Fruit fly (Drosophila melanogaster) whole organism, embryonic: ENCODE results near the gene CG6178.

Experiments
- BEAF-32 ChIP-seq: fragments of 200-800 bp; sonication (Bioruptor generic); optimal IDR thresholded peaks from 3 replicates; lab custom pipeline; 2017; ENCODE audit warnings: missing biosample characterization, missing genetic modification characterization, mild to moderate bottlenecking, moderate library complexity, missing genetic modification reagents
- CG1024 ChIP-seq: fragments of 200-800 bp; sonication (Bioruptor generic); IDR thresholded peaks from 2 replicates; pipeline ENCODE4 v1.3.6; 2022; ENCODE audit warnings: missing biosample characterization, missing genetic modification characterization
- CG10979 ChIP-seq: fragments of 200-800 bp; sonication (Bioruptor generic); optimal IDR thresholded peaks from 2 replicates; lab custom pipeline; 2018; ENCODE audit warnings: missing biosample characterization, mild to moderate bottlenecking, missing genetic modification characterization, moderate library complexity
- CG11247 ChIP-seq: fragments of 200-800 bp; sonication (Bioruptor generic); IDR thresholded peaks from 2 replicates; pipeline ENCODE4 v1.3.6; 2022; ENCODE audit warnings: missing biosample characterization, missing genetic modification characterization
- CG11456 ChIP-seq: fragments of 200-800 bp; sonication (Bioruptor generic); IDR thresholded peaks from 3 replicates; pipeline ENCODE4 v1.3.6; 2022; ENCODE audit warnings: missing biosample characterization, missing genetic modification characterization
- CG11504 ChIP-seq: fragments of 200-800 bp; sonication (Bioruptor generic); optimal IDR thresholded peaks from 3 replicates; lab custom pipeline; 2019; ENCODE audit warnings: missing biosample characterization, mild to moderate bottlenecking, missing genetic modification characterization, moderate library complexity
- CG13424 ChIP-seq: fragments of 200-800 bp; sonication (Bioruptor generic); optimal IDR thresholded peaks from 2 replicates; lab custom pipeline; 2019; ENCODE audit warnings: missing biosample characterization, mild to moderate bottlenecking, missing genetic modification characterization, moderate library complexity
- CG13775 ChIP-seq: fragments of 200-800 bp; sonication (Bioruptor generic); optimal IDR thresholded peaks from 3 replicates; lab custom pipeline; 2017; ENCODE audit warnings: missing biosample characterization, mild to moderate bottlenecking, missing genetic modification characterization
- CG15011 ChIP-seq: fragments of 200-800 bp; sonication (Bioruptor generic); optimal IDR thresholded peaks from 3 replicates; lab custom pipeline; 2018; ENCODE audit warnings: missing biosample characterization, mild to moderate bottlenecking, missing genetic modification characterization
- CG15479 ChIP-seq: fragments of 200-800 bp; sonication (Bioruptor generic); optimal IDR thresholded peaks from 3 replicates; lab custom pipeline; 2019; ENCODE audit warnings: missing biosample characterization, mild to moderate bottlenecking, missing genetic modification characterization, moderate library complexity
- CG15514 ChIP-seq: fragments of 200-800 bp; sonication (Bioruptor generic); optimal IDR thresholded peaks from 3 replicates; lab custom pipeline; 2017; ENCODE audit warnings: missing biosample characterization, missing genetic modification characterization, mild to moderate bottlenecking, moderate library complexity, missing genetic modification reagents
- CG16779 ChIP-seq: fragments of 200-800 bp; sonication (Bioruptor generic); IDR thresholded peaks from 2 replicates; pipeline ENCODE4 v1.3.6; 2022; ENCODE audit warnings: missing biosample characterization, missing genetic modification characterization
- CG17359 ChIP-seq: fragments of 200-800 bp; sonication (Bioruptor generic); optimal IDR thresholded peaks from 3 replicates; lab custom pipeline; 2018; ENCODE audit warnings: missing biosample characterization, mild to moderate bottlenecking, missing genetic modification characterization, moderate library complexity
- CG17361 ChIP-seq: fragments of 200-800 bp; sonication (Bioruptor generic); IDR thresholded peaks from 3 replicates; pipeline ENCODE4 v1.3.6; 2022; ENCODE audit warnings: missing biosample characterization, missing genetic modification characterization
- CG17385 ChIP-seq: fragments of 200-800 bp; sonication (Bioruptor generic); optimal IDR thresholded peaks from 3 replicates; lab custom pipeline; 2018; ENCODE audit warnings: missing biosample characterization, mild to moderate bottlenecking, missing genetic modification characterization
- CG18262 ChIP-seq: fragments of 200-800 bp; optimal IDR thresholded peaks from 3 replicates; lab custom pipeline; 2019; ENCODE audit warnings: missing biosample characterization, mild to moderate bottlenecking, missing genetic modification characterization, moderate library complexity
- CG2199 ChIP-seq: fragments of 200-800 bp; sonication (Bioruptor generic); IDR thresholded peaks from 3 replicates; pipeline ENCODE4 v1.3.6; 2022; ENCODE audit warnings: missing biosample characterization, missing genetic modification characterization
- CG3726 ChIP-seq: fragments of 200-800 bp; sonication (Bioruptor generic); IDR thresholded peaks from 3 replicates; pipeline ENCODE4, ENCODE4 v1.3.6; 2022; ENCODE audit warnings: missing biosample characterization, missing genetic modification characterization
- CG3847 ChIP-seq: fragments of 200-800 bp; sonication (Bioruptor generic); IDR thresholded peaks from 2 replicates; pipeline ENCODE4 v1.3.6; 2022; ENCODE audit warnings: missing biosample characterization, missing genetic modification characterization
- CG4617 ChIP-seq: fragments of 200-800 bp; sonication (Bioruptor generic); optimal IDR thresholded peaks from 3 replicates; lab custom pipeline; 2016; ENCODE audit warnings: missing biosample characterization, missing genetic modification characterization, borderline replicate concordance
- Chrac-16 ChIP-seq: fragments of 200-800 bp; sonication (Bioruptor generic); optimal IDR thresholded peaks from 3 replicates; lab custom pipeline; 2016; ENCODE audit warnings: missing biosample characterization, missing genetic modification characterization
- D19A ChIP-seq: fragments of 200-800 bp; optimal IDR thresholded peaks from 3 replicates; lab custom pipeline; 2019; ENCODE audit warnings: missing biosample characterization, mild to moderate bottlenecking, missing genetic modification characterization, moderate library complexity
- Dll ChIP-seq: fragments of 200-800 bp; sonication (Bioruptor generic); IDR thresholded peaks from 4 replicates; pipeline ENCODE4 v1.3.6; 2022; ENCODE audit warnings: missing biosample characterization, missing genetic modification characterization; ENCODE audit not compliant: partially characterized antibody
- HmgZ ChIP-seq: fragments of 200-800 bp; sonication (Bioruptor generic); optimal IDR thresholded peaks from 2 replicates; lab custom pipeline; 2018; ENCODE audit warnings: missing biosample characterization, mild to moderate bottlenecking, missing genetic modification characterization
- Hr51 ChIP-seq, 2 experiments: fragments of 200-800 bp; sonication (Bioruptor generic); optimal IDR thresholded peaks; 2 replicates in 1 of 2; 3 replicates in 1 of 2; lab custom pipeline; 2016 to 2018; ENCODE audit warnings: missing biosample characterization in 2 of 2, missing genetic modification characterization in 2 of 2, mild to moderate bottlenecking in 1 of 2, moderate library complexity in 1 of 2
- Hsf ChIP-seq: fragments of 200-800 bp; sonication (Bioruptor generic); optimal IDR thresholded peaks from 3 replicates; lab custom pipeline; 2016; ENCODE audit warnings: missing biosample characterization, missing genetic modification characterization
- Med ChIP-seq: fragments of 200-800 bp; sonication (Bioruptor generic); peaks from one replicate; lab custom pipeline; 2016; ENCODE audit warnings: missing biosample characterization, missing genetic modification characterization, mild to moderate bottlenecking, inconsistent platforms, moderate library complexity
- NfI ChIP-seq: fragments of 200-800 bp; sonication (Bioruptor generic); optimal IDR thresholded peaks from 3 replicates; lab custom pipeline; 2018; ENCODE audit warnings: missing biosample characterization, mild to moderate bottlenecking, missing genetic modification characterization, moderate library complexity
- Xbp1 ChIP-seq: fragments of 200-800 bp; sonication (Bioruptor generic); optimal IDR thresholded peaks from 3 replicates; lab custom pipeline; 2016; ENCODE audit warnings: missing biosample characterization, mild to moderate bottlenecking, missing genetic modification characterization
- bowl ChIP-seq: fragments of 200-800 bp; sonication (Bioruptor generic); IDR thresholded peaks from 2 replicates; pipeline ENCODE4 v1.3.6; 2022; ENCODE audit warnings: missing biosample characterization, missing genetic modification characterization
- caup ChIP-seq: fragments of 200-800 bp; sonication (Bioruptor generic); optimal IDR thresholded peaks from 3 replicates; lab custom pipeline; 2017; ENCODE audit warnings: missing biosample characterization, mild to moderate bottlenecking, missing genetic modification characterization, moderate library complexity; ENCODE audit not compliant: severe bottlenecking
- esg ChIP-seq: fragments of 200-800 bp; sonication (Bioruptor generic); conservative IDR thresholded peaks from 2 replicates; pipeline ENCODE4 v1.3.6; 2022; ENCODE audit warnings: missing biosample characterization, missing genetic modification characterization
- gem ChIP-seq: fragments of 200-800 bp; sonication (Bioruptor generic); optimal IDR thresholded peaks from 2 replicates; lab custom pipeline; 2019; ENCODE audit warnings: missing biosample characterization, mild to moderate bottlenecking, missing genetic modification characterization, moderate library complexity
- h ChIP-seq: fragments of >200 bp; optimal IDR thresholded peaks from 2 replicates; lab custom pipeline; 2017
- lab ChIP-seq: fragments of 200-800 bp; sonication (Bioruptor generic); optimal IDR thresholded peaks from 3 replicates; lab custom pipeline; 2017; ENCODE audit warnings: missing biosample characterization, missing genetic modification characterization, mild to moderate bottlenecking, moderate library complexity, missing genetic modification reagents
- lola ChIP-seq, 3 experiments: fragments of >200 bp in 2 of 3; fragments of 200-800 bp in 1 of 3; sonication (Bioruptor generic) in 1 of 3; optimal IDR thresholded peaks; 2 replicates each; lab custom pipeline; 2017 to 2019; ENCODE audit warnings: missing biosample characterization in 3 of 3, missing genetic modification characterization in 3 of 3, mild to moderate bottlenecking in 1 of 3, moderate library complexity in 1 of 3
- nmo ChIP-seq: fragments of 200-800 bp; sonication (Bioruptor generic); optimal IDR thresholded peaks from 2 replicates; lab custom pipeline; 2018; ENCODE audit warnings: missing biosample characterization, mild to moderate bottlenecking, missing genetic modification characterization, moderate library complexity
- nom ChIP-seq: fragments of 200-800 bp; sonication (Bioruptor generic); optimal IDR thresholded peaks from 2 replicates; lab custom pipeline; 2017; ENCODE audit warnings: missing biosample characterization, missing genetic modification characterization, mild to moderate bottlenecking, moderate library complexity, missing genetic modification reagents
- phol ChIP-seq: fragments of 200-800 bp; sonication (Bioruptor generic); optimal IDR thresholded peaks from 3 replicates; lab custom pipeline; 2018; ENCODE audit warnings: missing biosample characterization, mild to moderate bottlenecking, missing genetic modification characterization, moderate library complexity
- ranshi ChIP-seq: fragments of 200-800 bp; sonication (Bioruptor generic); IDR thresholded peaks from 2 replicates; pipeline ENCODE4 v1.3.6; 2022; ENCODE audit warnings: missing biosample characterization, missing genetic modification characterization
- rib ChIP-seq: fragments of 200-800 bp; sonication (Bioruptor generic); IDR thresholded peaks from 2 replicates; pipeline ENCODE4 v1.3.6; 2022; ENCODE audit warnings: missing biosample characterization, missing genetic modification characterization
- row ChIP-seq: fragments of 200-800 bp; sonication (Bioruptor generic); IDR thresholded peaks from 3 replicates; pipeline ENCODE4 v1.3.6; 2022; ENCODE audit warnings: missing biosample characterization, missing genetic modification characterization
- sc ChIP-seq, 3 experiments: fragments of >200 bp in 2 of 3; fragments of 200-800 bp in 1 of 3; sonication (Bioruptor generic) in 1 of 3; optimal IDR thresholded peaks; 2 replicates in 2 of 3; 3 replicates in 1 of 3; lab custom pipeline; 2017; ENCODE audit warnings: mild to moderate bottlenecking in 1 of 3, missing biosample characterization in 1 of 3, missing genetic modification characterization in 1 of 3, missing genetic modification reagents in 1 of 3
- sim ChIP-seq: fragments of 200-800 bp; sonication (Bioruptor generic); IDR thresholded peaks from 2 replicates; pipeline ENCODE4 v1.3.6; 2022; ENCODE audit warnings: missing biosample characterization, missing genetic modification characterization
- slbo ChIP-seq: fragments of 200-800 bp; sonication (Bioruptor generic); IDR thresholded peaks from 2 replicates; pipeline ENCODE4 v1.3.6; 2022; ENCODE audit warnings: missing biosample characterization, missing genetic modification characterization
- ssp ChIP-seq: fragments of 200-800 bp; sonication (Bioruptor generic); IDR thresholded peaks from 2 replicates; pipeline ENCODE4 v1.3.6; 2022; ENCODE audit warnings: missing biosample characterization, missing genetic modification characterization
- trem ChIP-seq: fragments of 200-800 bp; optimal IDR thresholded peaks from 3 replicates; lab custom pipeline; 2019; ENCODE audit warnings: missing biosample characterization, mild to moderate bottlenecking, missing genetic modification characterization, moderate library complexity
- unpg ChIP-seq: fragments of 200-800 bp; sonication (Bioruptor generic); optimal IDR thresholded peaks from 3 replicates; lab custom pipeline; 2018; ENCODE audit warnings: missing biosample characterization, mild to moderate bottlenecking, missing genetic modification characterization, moderate library complexity
- vnd ChIP-seq: fragments of 200-800 bp; sonication (Bioruptor generic); IDR thresholded peaks from 3 replicates; pipeline ENCODE4 v1.3.6; 2022; ENCODE audit warnings: missing biosample characterization, missing genetic modification characterization; ENCODE audit not compliant: partially characterized antibody

CG6178 gene

DNA sequence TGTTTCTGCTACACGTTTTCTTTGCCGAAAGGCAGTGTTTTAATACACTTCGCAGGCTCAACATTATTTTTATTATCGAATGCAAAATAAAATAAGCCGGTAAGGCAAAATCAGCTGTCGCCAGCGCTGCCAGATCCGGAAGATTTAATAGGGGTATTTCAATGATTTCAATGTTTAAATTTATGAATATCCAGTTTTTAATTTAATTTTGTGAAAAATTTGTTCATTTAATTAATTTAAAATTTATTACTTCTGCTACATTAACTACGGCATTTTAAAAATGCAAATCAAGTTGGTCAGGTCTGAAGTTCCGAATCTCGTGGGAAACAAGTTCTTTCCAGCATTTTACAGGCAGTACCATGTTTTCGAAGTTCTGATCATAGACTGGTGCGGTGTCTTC, 3.3 kb upstream of the CG6178 start, which contains the start of gene Slimp (continued):
- peak; percentile 10 for TF ChIP-seq nom (GFP tag; lab: Kevin White, UChicago)
- peak; percentile 18 for TF ChIP-seq CG10979 (tag; lab: Kevin White, UChicago)
- no peak for TF ChIP-seq caup (GFP tag; lab: Kevin White, UChicago)
- TF ChIP-seq CG3726 (GFP tag; lab: Robert Waterston, UW), result no peak
- peak; percentile 47; the same call in 2 of the 3 replicates for TF ChIP-seq row (GFP tag; lab: Robert Waterston, UW)
- peak; percentile 25 for TF ChIP-seq nmo (GFP tag; lab: Kevin White, UChicago)
- no peak for TF ChIP-seq CG15479 (GFP tag; lab: Kevin White, UChicago)
- 0 out of 2 replicates have a peak, but pooled peaks have one; percentile 10 for TF ChIP-seq ssp (GFP tag; lab: Robert Waterston, UW)
- TF ChIP-seq gem (tag; lab: Kevin White, UChicago), result peak; percentile 49
- TF ChIP-seq Hsf, result peak; percentile 7
- peak; percentile 33 for TF ChIP-seq CG11504
- TF ChIP-seq Dll (GFP tag; lab: Robert Waterston, UW), result peak; percentile 52; the same call in 1 of the 4 replicates
- TF ChIP-seq trem (tag; lab: Kevin White, UChicago), result peak; percentile 28
- TF ChIP-seq CG17385, result peak; percentile 8
- no peak for TF ChIP-seq vnd
- no peak for TF ChIP-seq rib (GFP tag; lab: Robert Waterston, UW)
- TF ChIP-seq slbo, result peak; percentile 29; the same call in 1 of the 2 replicates
- TF ChIP-seq NfI, result no peak
- peak; percentile 16 for TF ChIP-seq BEAF-32
- TF ChIP-seq Med, result peak; percentile 38
- TF ChIP-seq CG4617 (GFP tag; lab: Kevin White, UChicago), result peak; percentile 11
- TF ChIP-seq CG11456 (GFP tag; lab: Robert Waterston, UW), result no peak
- peak; percentile 32 for TF ChIP-seq phol
- TF ChIP-seq CG3847 (GFP tag; lab: Robert Waterston, UW), result peak; percentile 5; the same call in 1 of the 2 replicates
- peak; percentile 89 for TF ChIP-seq CG15514
- TF ChIP-seq Hr51 (GFP tag; optimal IDR thresholded peaks at IDR 0.05; lab: Kevin White, UChicago), result peak in 1 of 2 experiments; percentile 26
- 0 out of 3 replicates have a peak, but pooled peaks have one; percentile 32 for TF ChIP-seq CG17361 (GFP tag; lab: Robert Waterston, UW)
- TF ChIP-seq D19A, result peak; percentile 48
- TF ChIP-seq CG2199 (GFP tag; lab: Robert Waterston, UW), result no peak
- TF ChIP-seq esg (GFP tag; lab: Robert Waterston, UW), result no peak
- TF ChIP-seq CG13424 (tag; lab: Kevin White, UChicago), result peak; percentile 1
- no peak for TF ChIP-seq bowl
- no peak for TF ChIP-seq ranshi (GFP tag; lab: Robert Waterston, UW)
- TF ChIP-seq lab (GFP tag; lab: Kevin White, UChicago), result peak; percentile 32
- TF ChIP-seq sc (optimal IDR thresholded peaks at IDR 0.05; lab: Kevin White, UChicago), result no peak
- no peak for TF ChIP-seq sc (GFP tag; optimal IDR thresholded peaks at IDR 0.05; lab: Kevin White, UChicago)
- TF ChIP-seq CG16779 (GFP tag; lab: Robert Waterston, UW), result no peak
- TF ChIP-seq Xbp1, result peak; percentile 5
- peak; percentile 9 for TF ChIP-seq HmgZ (tag; lab: Kevin White, UChicago)
- TF ChIP-seq unpg (GFP tag; lab: Kevin White, UChicago), result peak; percentile 11
- TF ChIP-seq Chrac-16 (GFP tag; lab: Kevin White, UChicago), result peak; percentile 17
- no peak for TF ChIP-seq CG11247 (GFP tag; lab: Robert Waterston, UW)
- TF ChIP-seq h, result no peak
- TF ChIP-seq sim (GFP tag; lab: Robert Waterston, UW), result no peak
- TF ChIP-seq CG1024 (GFP tag; lab: Robert Waterston, UW), result no peak
- TF ChIP-seq CG17359 (tag; lab: Kevin White, UChicago), result peak; percentile 2
- no peak for TF ChIP-seq CG15011 (GFP tag; lab: Kevin White, UChicago)
- TF ChIP-seq CG18262 (tag; lab: Kevin White, UChicago), result peak; percentile 10
- TF ChIP-seq CG13775, result peak; percentile 27
- peak in 1 of 3 experiments; percentile 31 for TF ChIP-seq lola (GFP tag; optimal IDR thresholded peaks at IDR 0.05; lab: Kevin White, UChicago)
